Fruit fly (Drosophila melanogaster) whole organism, wandering third instar larva: ENCODE results near the gene RabX5.

Source experiments
- CG32264 ChIP-seq: fragments of 200-800 bp; sonication (Bioruptor generic); optimal IDR thresholded peaks from 2 replicates; lab custom pipeline; 2016; ENCODE audit warnings: missing biosample characterization, missing genetic modification characterization
- Hr83 ChIP-seq: fragments of 200-300 bp; sonication (Bioruptor generic); optimal IDR thresholded peaks from 2 replicates; lab custom pipeline; 2016; ENCODE audit warnings: missing biosample characterization, mild to moderate bottlenecking, missing genetic modification characterization, moderate library complexity; ENCODE audit not compliant: poor library complexity, severe bottlenecking
- Myc ChIP-seq: fragments of >200 bp; optimal IDR thresholded peaks from 2 replicates; lab custom pipeline; 2017
- foxo ChIP-seq, 2 experiments: fragments of 200-800 bp; sonication (Bioruptor generic); optimal IDR thresholded peaks; 2 replicates in 1 of 2; 3 replicates in 1 of 2; lab custom pipeline; 2016 to 2017; ENCODE audit warnings: missing biosample characterization in 2 of 2, missing genetic modification characterization in 2 of 2
- h ChIP-seq: fragments of 200-800 bp; sonication (Bioruptor generic); optimal IDR thresholded peaks from 3 replicates; lab custom pipeline; 2016; ENCODE audit warnings: missing biosample characterization, mild to moderate bottlenecking, missing genetic modification characterization
- pan ChIP-seq: fragments of >200 bp; optimal IDR thresholded peaks from 2 replicates; lab custom pipeline; 2017
- psq ChIP-seq: fragments of 200-800 bp; sonication (Bioruptor generic); optimal IDR thresholded peaks from 3 replicates; lab custom pipeline; 2017; ENCODE audit warnings: missing biosample characterization, mild to moderate bottlenecking, missing genetic modification characterization, moderate library complexity
- rgr ChIP-seq: fragments of 200-800 bp; sonication (Bioruptor generic); optimal IDR thresholded peaks from 3 replicates; lab custom pipeline; 2016; ENCODE audit warnings: missing biosample characterization, mild to moderate bottlenecking, missing genetic modification characterization

DNA sequence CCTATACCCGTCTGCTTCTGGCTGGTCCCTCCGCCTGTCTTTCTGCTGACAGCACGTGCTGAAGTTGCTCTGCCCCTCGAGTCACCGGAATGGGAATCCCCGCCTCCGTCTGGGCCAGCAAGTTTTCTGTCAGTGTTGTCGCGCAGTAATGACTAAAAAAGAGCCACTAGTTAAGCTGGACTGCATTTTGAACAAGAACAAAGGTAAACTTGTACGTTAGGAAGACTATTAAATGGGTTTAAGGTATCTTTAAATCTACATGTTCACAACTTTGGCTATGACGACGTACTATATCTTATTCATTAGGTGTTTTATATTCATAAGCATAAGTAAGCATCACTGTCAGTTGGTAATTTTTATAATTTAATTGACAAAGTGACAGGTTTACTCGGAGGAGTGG, 9.5 kb upstream of the RabX5 start:
- no peak for TF ChIP-seq CG32264 (GFP tag; lab: Kevin White, UChicago)
- TF ChIP-seq foxo (GFP tag; optimal IDR thresholded peaks at IDR 0.05; lab: Kevin White, UChicago), result peak in 1 of 2 experiments; percentile 0
- TF ChIP-seq rgr, result no peak
- peak; percentile 11 for TF ChIP-seq h (GFP tag; lab: Kevin White, UChicago)
- TF ChIP-seq Myc (lab: Kevin White, UChicago), result no peak
- TF ChIP-seq pan (lab: Kevin White, UChicago), result no peak
- TF ChIP-seq psq (GFP tag; lab: Kevin White, UChicago), result no peak
- TF ChIP-seq Hr83 (GFP tag; lab: Kevin White, UChicago), result no peak
